Worm (Caenorhabditis elegans) whole organism, L1 larva: ENCODE results near the gene F54F2.7.

Source experiments
- C04F5.9 ChIP-seq: sonication (generic microtip); optimal IDR thresholded peaks from 2 replicates; lab custom pipeline; 2016; ENCODE audit warnings: missing genetic modification characterization, missing compliant biosample characterization
- C16A3.4 ChIP-seq: fragments of 150-350 bp; optimal IDR thresholded peaks from 2 replicates; lab custom pipeline; 2014; ENCODE audit warnings: missing biosample characterization, missing genetic modification characterization
- Y116A8C.19 ChIP-seq: sonication (generic microtip); optimal IDR thresholded peaks from 2 replicates; lab custom pipeline; 2016; ENCODE audit warnings: missing compliant biosample characterization, missing genetic modification characterization, borderline replicate concordance
- aly-2 ChIP-seq: fragments of 150-350 bp; optimal IDR thresholded peaks from 2 replicates; lab custom pipeline; 2014; ENCODE audit warnings: missing biosample characterization, missing genetic modification characterization
- ama-1 ChIP-seq: fragments of 150-350 bp; optimal IDR thresholded peaks from 2 replicates; lab custom pipeline; 2014
- blmp-1 ChIP-seq: fragments of 150-350 bp; optimal IDR thresholded peaks from 2 replicates; lab custom pipeline; 2014; ENCODE audit warnings: missing biosample characterization, missing genetic modification characterization
- ceh-63 ChIP-seq: fragments of 200-800 bp; sonication (Bioruptor generic); optimal IDR thresholded peaks from 2 replicates; lab custom pipeline; 2018; ENCODE audit warnings: mild to moderate bottlenecking, missing genetic modification characterization, missing compliant biosample characterization
- ceh-8 ChIP-seq: fragments of 200-800 bp; sonication (Bioruptor generic); optimal IDR thresholded peaks from 2 replicates; lab custom pipeline; 2018; ENCODE audit warnings: mild to moderate bottlenecking, missing genetic modification characterization, moderate library complexity, missing compliant biosample characterization
- ceh-82 ChIP-seq, 3 experiments: fragments of 150-350 bp in 1 of 3; sonication (generic microtip) in 2 of 3; optimal IDR thresholded peaks; 2 replicates each; lab custom pipeline; 2014 to 2017; ENCODE audit warnings: missing biosample characterization in 3 of 3, missing genetic modification characterization in 3 of 3
- dpl-1 ChIP-seq, 3 experiments: fragments of 150-350 bp in 2 of 3; sonication (generic microtip) in 1 of 3; optimal IDR thresholded peaks; 2 replicates each; lab custom pipeline; 2014 to 2017; ENCODE audit warnings: missing biosample characterization in 3 of 3, missing genetic modification characterization in 3 of 3, missing genetic modification reagents in 3 of 3
- dsc-1 ChIP-seq: sonication (generic microtip); optimal IDR thresholded peaks from 2 replicates; lab custom pipeline; 2016; ENCODE audit warnings: mild to moderate bottlenecking, missing genetic modification characterization, missing compliant biosample characterization
- efl-1 ChIP-seq, 4 experiments: fragments of 150-350 bp; optimal IDR thresholded peaks in 3 of 4; peaks in 1 of 4; 1 replicate in 1 of 4; 2 replicates in 3 of 4; lab custom pipeline; 2014; ENCODE audit warnings: missing biosample characterization in 2 of 4, missing genetic modification characterization in 2 of 4, missing genetic modification reagents in 2 of 4
- egl-13 ChIP-seq: sonication (generic microtip); optimal IDR thresholded peaks from 2 replicates; lab custom pipeline; 2016; ENCODE audit warnings: missing genotype, missing genetic modification reagents, missing genetic modification characterization, missing compliant biosample characterization
- egl-27 ChIP-seq, 2 experiments: fragments of 150-350 bp in 1 of 2; sonication (generic microtip); optimal IDR thresholded peaks; 3 replicates each; lab custom pipeline; 2017 to 2018; ENCODE audit warnings: missing biosample characterization in 2 of 2, missing genetic modification characterization in 2 of 2, missing genetic modification reagents in 2 of 2
- elt-3 ChIP-seq, 6 experiments: fragments of 150-350 bp in 1 of 6; sonication (generic microtip); optimal IDR thresholded peaks; 2 replicates each; lab custom pipeline; 2017 to 2018; ENCODE audit warnings: missing biosample characterization in 6 of 6, missing genetic modification characterization in 6 of 6, inconsistent platforms in 1 of 6
- fkh-10 ChIP-seq: sonication (generic microtip); optimal IDR thresholded peaks from 2 replicates; lab custom pipeline; 2017; ENCODE audit warnings: missing biosample characterization, missing genetic modification reagents, missing genetic modification characterization
- grh-1 ChIP-seq: fragments of 200-800 bp; sonication (Bioruptor generic); IDR thresholded peaks from 2 replicates; pipeline ENCODE4 v1.3.6; 2022; ENCODE audit warnings: missing genetic modification reagents, missing genetic modification characterization, missing compliant biosample characterization
- hlh-4 ChIP-seq: sonication (generic microtip); optimal IDR thresholded peaks from 2 replicates; lab custom pipeline; 2016; ENCODE audit warnings: mild to moderate bottlenecking, missing genetic modification characterization, missing compliant biosample characterization
- hpl-2 ChIP-seq: fragments of 150-350 bp; optimal IDR thresholded peaks from 2 replicates; lab custom pipeline; 2014; ENCODE audit warnings: missing biosample characterization, missing genetic modification reagents, missing genetic modification characterization
- jun-1 ChIP-seq: fragments of 150-350 bp; optimal IDR thresholded peaks from 2 replicates; lab custom pipeline; 2014; ENCODE audit warnings: missing biosample characterization, missing genetic modification reagents, missing genetic modification characterization
- lin-14 ChIP-seq: fragments of 200-800 bp; sonication (Bioruptor generic); optimal IDR thresholded peaks from 2 replicates; lab custom pipeline; 2018; ENCODE audit warnings: mild to moderate bottlenecking, missing genetic modification characterization, moderate library complexity, missing compliant biosample characterization
- lin-35 ChIP-seq, 2 experiments: fragments of 150-350 bp; optimal IDR thresholded peaks; 2 replicates each; lab custom pipeline; 2014; ENCODE audit warnings: missing biosample characterization in 2 of 2, missing genetic modification characterization in 2 of 2, missing genetic modification reagents in 2 of 2
- lir-3 ChIP-seq: sonication (generic microtip); optimal IDR thresholded peaks from 2 replicates; lab custom pipeline; 2016; ENCODE audit warnings: mild to moderate bottlenecking, missing genetic modification characterization, moderate library complexity, missing compliant biosample characterization; ENCODE audit not compliant: poor library complexity
- lsy-2 ChIP-seq, 2 experiments: fragments of 150-350 bp; optimal IDR thresholded peaks; 2 replicates each; lab custom pipeline; 2014; ENCODE audit warnings: missing biosample characterization in 2 of 2, missing genetic modification characterization in 2 of 2
- mab-9 ChIP-seq: fragments of 200-800 bp; sonication (Bioruptor generic); IDR thresholded peaks from 2 replicates; pipeline ENCODE4 v1.3.6; 2022; ENCODE audit warnings: missing genetic modification reagents, missing genetic modification characterization, missing compliant biosample characterization
- mdl-1 ChIP-seq, 2 experiments: fragments of 150-350 bp; optimal IDR thresholded peaks; 2 replicates each; lab custom pipeline; 2014 to 2017; ENCODE audit warnings: missing biosample characterization in 2 of 2, missing genetic modification characterization in 2 of 2, inconsistent platforms in 1 of 2
- mep-1 ChIP-seq: fragments of 150-350 bp; optimal IDR thresholded peaks from 2 replicates; lab custom pipeline; 2014; ENCODE audit warnings: missing biosample characterization, missing genetic modification characterization
- nhr-11 ChIP-seq: fragments of 150-350 bp; optimal IDR thresholded peaks from 2 replicates; lab custom pipeline; 2014; ENCODE audit warnings: missing biosample characterization, missing genetic modification characterization
- nhr-19 ChIP-seq: fragments of 200-800 bp; sonication (Bioruptor generic); conservative IDR thresholded peaks from 2 replicates; pipeline ENCODE4 v1.3.6; 2022; ENCODE audit warnings: missing genetic modification characterization, missing compliant biosample characterization
- nhr-237 ChIP-seq: fragments of 150-350 bp; optimal IDR thresholded peaks from 2 replicates; lab custom pipeline; 2014; ENCODE audit warnings: missing biosample characterization, missing genetic modification characterization
- nhr-28 ChIP-seq: fragments of 150-350 bp; optimal IDR thresholded peaks from 2 replicates; lab custom pipeline; 2014; ENCODE audit warnings: missing biosample characterization, missing genetic modification characterization
- nhr-47 ChIP-seq: sonication (generic microtip); optimal IDR thresholded peaks from 2 replicates; lab custom pipeline; 2016; ENCODE audit warnings: mild to moderate bottlenecking, missing genetic modification characterization, moderate library complexity, missing compliant biosample characterization
- nhr-71 ChIP-seq: sonication (generic microtip); optimal IDR thresholded peaks from 2 replicates; lab custom pipeline; 2016; ENCODE audit warnings: mild to moderate bottlenecking, missing genetic modification characterization, moderate library complexity, missing compliant biosample characterization
- nhr-76 ChIP-seq: sonication (generic microtip); optimal IDR thresholded peaks from 2 replicates; lab custom pipeline; 2017; ENCODE audit warnings: missing biosample characterization, missing genetic modification characterization
- nhr-84 ChIP-seq: sonication (generic microtip); optimal IDR thresholded peaks from 2 replicates; lab custom pipeline; 2017; ENCODE audit warnings: missing biosample characterization, missing genetic modification characterization
- nhr-85 ChIP-seq: sonication (generic microtip); peaks from one replicate; lab custom pipeline; 2016; ENCODE audit warnings: missing genetic modification characterization, inconsistent platforms, missing compliant biosample characterization
- nhr-90 ChIP-seq: sonication (generic microtip); optimal IDR thresholded peaks from 2 replicates; lab custom pipeline; 2016; ENCODE audit warnings: mild to moderate bottlenecking, missing genetic modification characterization, missing compliant biosample characterization; ENCODE audit not compliant: poor library complexity
- pag-3 ChIP-seq: sonication (generic microtip); optimal IDR thresholded peaks from 2 replicates; lab custom pipeline; 2017; ENCODE audit warnings: missing genetic modification characterization, mild to moderate bottlenecking, missing compliant biosample characterization, antibody characterized with exemption, borderline replicate concordance; ENCODE audit not compliant: insufficient read depth
- pqm-1 ChIP-seq: sonication (generic microtip); optimal IDR thresholded peaks from 3 replicates; lab custom pipeline; 2017; ENCODE audit warnings: missing biosample characterization, missing genetic modification characterization
- rnt-1 ChIP-seq: sonication (generic microtip); optimal IDR thresholded peaks from 2 replicates; lab custom pipeline; 2016; ENCODE audit warnings: mild to moderate bottlenecking, missing genetic modification characterization, moderate library complexity, missing compliant biosample characterization
- skn-1 ChIP-seq: fragments of 150-350 bp; optimal IDR thresholded peaks from 2 replicates; lab custom pipeline; 2014; ENCODE audit warnings: missing biosample characterization, missing genetic modification characterization
- snu-23 ChIP-seq: sonication (generic microtip); optimal IDR thresholded peaks from 2 replicates; lab custom pipeline; 2016; ENCODE audit warnings: missing genetic modification characterization, missing compliant biosample characterization
- tbx-2 ChIP-seq: sonication (generic microtip); optimal IDR thresholded peaks from 2 replicates; lab custom pipeline; 2016; ENCODE audit warnings: missing genetic modification characterization, missing compliant biosample characterization
- unc-30 ChIP-seq: sonication (generic microtip); optimal IDR thresholded peaks from 2 replicates; lab custom pipeline; 2017; ENCODE audit warnings: missing biosample characterization, missing genetic modification characterization
- unc-86 ChIP-seq: sonication (generic microtip); optimal IDR thresholded peaks from 2 replicates; lab custom pipeline; 2016; ENCODE audit warnings: missing genetic modification characterization, missing compliant biosample characterization
- unc-98 ChIP-seq: fragments of 200-800 bp; sonication (Bioruptor generic); IDR thresholded peaks from 2 replicates; pipeline ENCODE4 v1.3.6; 2022; ENCODE audit warnings: missing genetic modification characterization, missing compliant biosample characterization
- vab-15 ChIP-seq: sonication (generic microtip); optimal IDR thresholded peaks from 2 replicates; lab custom pipeline; 2017; ENCODE audit warnings: missing genotype, mild to moderate bottlenecking, missing genetic modification characterization, missing compliant biosample characterization
- xbp-1 ChIP-seq: sonication (generic microtip); optimal IDR thresholded peaks from 2 replicates; lab custom pipeline; 2016; ENCODE audit warnings: missing genetic modification characterization, missing compliant biosample characterization
- ztf-11 ChIP-seq, 2 experiments: sonication (generic microtip); optimal IDR thresholded peaks; 2 replicates each; lab custom pipeline; 2016 to 2017; ENCODE audit warnings: missing genetic modification characterization in 2 of 2, missing biosample characterization in 1 of 2, missing compliant biosample characterization in 1 of 2
- ztf-4 ChIP-seq: fragments of 150-350 bp; optimal IDR thresholded peaks from 2 replicates; lab custom pipeline; 2014; ENCODE audit warnings: missing biosample characterization, missing genetic modification characterization

Gene F54F2.7

DNA sequence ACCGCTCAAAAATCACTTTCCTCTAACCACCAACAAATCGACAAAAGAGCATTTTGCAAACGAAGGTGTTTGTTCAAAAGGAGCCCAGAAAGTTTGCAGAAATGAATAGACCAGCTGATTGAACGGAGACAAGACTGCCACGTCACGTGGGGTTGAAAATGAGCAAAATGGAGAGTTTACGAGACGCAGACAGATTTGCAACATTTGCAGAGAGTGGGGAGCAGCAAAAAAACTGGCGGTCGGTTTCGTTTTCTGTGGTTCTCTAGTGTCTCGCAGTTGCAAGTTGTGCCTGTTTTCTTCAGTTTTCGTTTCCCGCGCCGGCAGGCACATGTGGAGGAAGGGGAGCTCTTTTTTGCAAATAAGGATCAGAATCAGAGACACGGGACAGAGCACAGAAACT, 21.7 kb downstream of the F54F2.7 start (continued):
- TF ChIP-seq C04F5.9 (tag; lab: Kevin White, UChicago): no peak
- no peak for TF ChIP-seq ama-1 (lab: Kevin White, UChicago)
- TF ChIP-seq C16A3.4 (tag; lab: Kevin White, UChicago): peak; percentile 29
- peak; percentile 58; the same call in 1 of the 2 replicates for TF ChIP-seq nhr-19
- no peak for TF ChIP-seq nhr-76 (tag; lab: Kevin White, UChicago)
- TF ChIP-seq Y116A8C.19 (tag; lab: Kevin White, UChicago): no peak
- TF ChIP-seq pqm-1: no peak
- no peak for TF ChIP-seq nhr-85
- no peak for TF ChIP-seq blmp-1 (tag; lab: Kevin White, UChicago)
- peak; percentile 49 to 58 for TF ChIP-seq efl-1 (optimal IDR thresholded peaks at IDR 0.05; lab: Kevin White, UChicago)
- TF ChIP-seq efl-1 (GFP tag; optimal IDR thresholded peaks at IDR 0.05 in 1 of 2; lab: Kevin White, UChicago): peak; percentile 43 to 95
- TF ChIP-seq elt-3 (tag; optimal IDR thresholded peaks at IDR 0.05; lab: Kevin White, UChicago): no peak
- no peak for TF ChIP-seq ztf-4 (tag; lab: Kevin White, UChicago)
- no peak for TF ChIP-seq ceh-63 (GFP tag; lab: Kevin White, UChicago)
- TF ChIP-seq nhr-47 (tag; lab: Kevin White, UChicago): peak; percentile 66
- TF ChIP-seq nhr-90 (tag; lab: Kevin White, UChicago): no peak
- peak; percentile 23 to 39 (median 32) for TF ChIP-seq dpl-1 (GFP tag; optimal IDR thresholded peaks at IDR 0.05; lab: Kevin White, UChicago)
- no peak for TF ChIP-seq pag-3 (tag; lab: Kevin White, UChicago)
- TF ChIP-seq hpl-2 (GFP tag; lab: Kevin White, UChicago): no peak
- no peak for TF ChIP-seq nhr-84 (tag; lab: Kevin White, UChicago)
- no peak for TF ChIP-seq nhr-28 (tag; lab: Kevin White, UChicago)
- TF ChIP-seq ztf-11 (tag; optimal IDR thresholded peaks at IDR 0.05; lab: Kevin White, UChicago): no peak
- TF ChIP-seq unc-98 (GFP tag; lab: Robert Waterston, UW): 0 out of 2 replicates have a peak, but pooled peaks have one; percentile 36
- TF ChIP-seq mep-1: peak; percentile 59
- peak; percentile 57 for TF ChIP-seq snu-23 (GFP tag; lab: Kevin White, UChicago)
- peak in 1 of 2 experiments; percentile 96 for TF ChIP-seq mdl-1 (tag; optimal IDR thresholded peaks at IDR 0.05; lab: Kevin White, UChicago)
- peak; percentile 73 for TF ChIP-seq rnt-1
- TF ChIP-seq hlh-4 (tag; lab: Kevin White, UChicago): no peak
- TF ChIP-seq lir-3 (tag; lab: Kevin White, UChicago): no peak
- peak; percentile 51 for TF ChIP-seq dsc-1 (tag; lab: Kevin White, UChicago)
- peak; percentile 20 for TF ChIP-seq nhr-11 (tag; lab: Kevin White, UChicago)

ce11 chrIII:8784500-8784899, 22.6 kb downstream of the F54F2.7 start:
- TF ChIP-seq unc-86 (tag; lab: Kevin White, UChicago) (peak; percentile 31), xbp-1 (no peak), lin-14 (GFP tag; lab: Kevin White, UChicago) (peak; percentile 70), fkh-10 (GFP tag; lab: Kevin White, UChicago) (peak; percentile 52), mdl-1 (tag; optimal IDR thresholded peaks at IDR 0.05; lab: Kevin White, UChicago) (no peak), egl-13 (tag; lab: Kevin White, UChicago) (peak; percentile 41), ceh-82 (tag; optimal IDR thresholded peaks at IDR 0.05; lab: Kevin White, UChicago) (peak in 1 of 3 experiments; percentile 8), ceh-8 (GFP tag; lab: Kevin White, UChicago) (no peak), nhr-71 (tag; lab: Kevin White, UChicago) (peak; percentile 42)

- TF ChIP-seq mab-9 (GFP tag; lab: Robert Waterston, UW): no peak
- TF ChIP-seq nhr-237 (tag; lab: Kevin White, UChicago): no peak
- no peak for TF ChIP-seq tbx-2 (tag; lab: Kevin White, UChicago)
- TF ChIP-seq aly-2 (tag; lab: Kevin White, UChicago): no peak
- no peak for TF ChIP-seq vab-15 (tag; lab: Kevin White, UChicago)
- TF ChIP-seq ceh-8 (GFP tag; lab: Kevin White, UChicago): no peak
- no peak for TF ChIP-seq lsy-2 (tag; optimal IDR thresholded peaks at IDR 0.05; lab: Kevin White, UChicago)
- no peak for TF ChIP-seq skn-1 (tag; lab: Kevin White, UChicago)
- no peak for TF ChIP-seq unc-30 (tag; lab: Kevin White, UChicago)
- no peak for TF ChIP-seq ceh-63 (GFP tag; lab: Kevin White, UChicago)
- TF ChIP-seq lin-35 (GFP tag; optimal IDR thresholded peaks at IDR 0.05; lab: Kevin White, UChicago): peak in 1 of 2 experiments; percentile 65
- TF ChIP-seq nhr-84 (tag; lab: Kevin White, UChicago): no peak
- no peak for TF ChIP-seq egl-27 (tag; optimal IDR thresholded peaks at IDR 0.05; lab: Kevin White, UChicago)
- no peak for TF ChIP-seq jun-1 (tag; lab: Kevin White, UChicago)
- no peak for TF ChIP-seq grh-1
- no peak for TF ChIP-seq nhr-47 (tag; lab: Kevin White, UChicago)
Observed at ce11 chrIII:8782744-8783143, 24.4 kb downstream of the F54F2.7 start.
